Fruit fly (Drosophila melanogaster): ENCODE measurements around the gene CG1647.

The CG1647 gene

dm6 chr3R:28857287-28858024 is 37.4 kb downstream of the CG1647 start (continued):
- TF ChIP-seq Scr (GFP tag; IDR thresholded peaks at IDR 0.05; ENCODE audit: partially characterized antibody): no peak
- no peak; the same call in 1 of the 2 replicates for TF ChIP-seq CG32772 (GFP tag; IDR thresholded peaks at IDR 0.05)
- TF ChIP-seq da (GFP tag; optimal IDR thresholded peaks at IDR 0.05): no peak
- no peak for TF ChIP-seq CG13775 (GFP tag; optimal IDR thresholded peaks at IDR 0.05)
- peak; percentile 34 for TF ChIP-seq CG5245 (GFP tag; optimal IDR thresholded peaks at IDR 0.05)
- TF ChIP-seq Deaf1 (tag; optimal IDR thresholded peaks at IDR 0.05): no peak
- TF ChIP-seq gcm2 (GFP tag; optimal IDR thresholded peaks at IDR 0.05): no peak
- TF ChIP-seq NFAT (GFP tag; IDR thresholded peaks at IDR 0.05): no peak
- peak; percentile 44 for TF ChIP-seq Xbp1 (GFP tag; optimal IDR thresholded peaks at IDR 0.05)
- peak; percentile 15 for TF ChIP-seq CG3407 (GFP tag; optimal IDR thresholded peaks at IDR 0.05)
- TF ChIP-seq CG30403 (GFP tag; optimal IDR thresholded peaks at IDR 0.05): peak; percentile 42
- peak; percentile 42 for TF ChIP-seq dmrt11E (tag; optimal IDR thresholded peaks at IDR 0.05)
- no peak for TF ChIP-seq usp (GFP tag; optimal IDR thresholded peaks at IDR 0.05)
- 0 out of 3 replicates have a peak, but pooled peaks have one; percentile 22 for TF ChIP-seq ase (GFP tag; IDR thresholded peaks at IDR 0.05)
- TF ChIP-seq H2.0 (GFP tag; IDR thresholded peaks at IDR 0.05): peak; percentile 60
- TF ChIP-seq grn (GFP tag; optimal IDR thresholded peaks at IDR 0.05): peak; percentile 53
- TF ChIP-seq Ravus (GFP tag; IDR thresholded peaks at IDR 0.05): no peak
- no peak for TF ChIP-seq CG14860 (GFP tag; IDR thresholded peaks at IDR 0.05; ENCODE audit: partially characterized antibody)
- no peak for TF ChIP-seq Hr78 (GFP tag; optimal IDR thresholded peaks at IDR 0.05)
- TF ChIP-seq CG17359 (tag; optimal IDR thresholded peaks at IDR 0.05): peak; percentile 59
- no peak for TF ChIP-seq trem (tag; optimal IDR thresholded peaks at IDR 0.05)
- TF ChIP-seq Camta (GFP tag; optimal IDR thresholded peaks at IDR 0.05): peak; percentile 25
- no peak for TF ChIP-seq CG11695 (GFP tag; IDR thresholded peaks at IDR 0.05)
- no peak for TF ChIP-seq insv (GFP tag; optimal IDR thresholded peaks at IDR 0.05)
- no peak for TF ChIP-seq CG6765 (GFP tag; optimal IDR thresholded peaks at IDR 0.05)
- TF ChIP-seq hbn (GFP tag; IDR thresholded peaks at IDR 0.05; ENCODE audit: partially characterized antibody): no peak
- no peak for TF ChIP-seq corto (GFP tag; optimal IDR thresholded peaks at IDR 0.05)
- TF ChIP-seq CG9727 (GFP tag; optimal IDR thresholded peaks at IDR 0.05): no peak
- no peak for TF ChIP-seq CG15011 (GFP tag; optimal IDR thresholded peaks at IDR 0.05)
- TF ChIP-seq gce (GFP tag; IDR thresholded peaks at IDR 0.05): no peak
- peak; percentile 58 for TF ChIP-seq CG2678 (tag; optimal IDR thresholded peaks at IDR 0.05)
- no peak for TF ChIP-seq Lpt (GFP tag; optimal IDR thresholded peaks at IDR 0.05)
- TF ChIP-seq CG16779 (GFP tag; IDR thresholded peaks at IDR 0.05): no peak
- no peak for TF ChIP-seq exex (tag; optimal IDR thresholded peaks at IDR 0.05)
- no peak for TF ChIP-seq al (GFP tag; IDR thresholded peaks at IDR 0.05)
- TF ChIP-seq Kr (GFP tag; optimal IDR thresholded peaks at IDR 0.05): no peak
- TF ChIP-seq Pdp1 (GFP tag; optimal IDR thresholded peaks at IDR 0.05): peak in 1 of 2 experiments; percentile 94
- TF ChIP-seq CG7556 (GFP tag; optimal IDR thresholded peaks at IDR 0.05): peak; percentile 1
- peak; percentile 12 for TF ChIP-seq Mes4 (GFP tag; optimal IDR thresholded peaks at IDR 0.05)
- TF ChIP-seq CG13424 (tag; optimal IDR thresholded peaks at IDR 0.05): peak; percentile 55
- no peak for TF ChIP-seq p53 (GFP tag; optimal IDR thresholded peaks at IDR 0.05)
- peak; percentile 33 for TF ChIP-seq fd64A (GFP tag; optimal IDR thresholded peaks at IDR 0.05)
- no peak for TF ChIP-seq CG6683 (GFP tag; optimal IDR thresholded peaks at IDR 0.05)
- peak; percentile 44 for TF ChIP-seq lab (GFP tag; optimal IDR thresholded peaks at IDR 0.05)
- TF ChIP-seq CG31365 (tag; optimal IDR thresholded peaks at IDR 0.05): peak; percentile 13
- TF ChIP-seq az2 (GFP tag; optimal IDR thresholded peaks at IDR 0.05): peak; percentile 17
- TF ChIP-seq CG11504 (tag; optimal IDR thresholded peaks at IDR 0.05): peak; percentile 58
- TF ChIP-seq CG4424 (GFP tag; optimal IDR thresholded peaks at IDR 0.05): peak; percentile 37
- peak; percentile 69 for TF ChIP-seq row (GFP tag; IDR thresholded peaks at IDR 0.05)
